Worm (Caenorhabditis elegans): ENCODE measurements around the gene Y75B8A.44.
"Not testable (repeated sequence)": the region's sequence is repeated elsewhere in the genome, so short reads cannot be mapped to it uniquely, and the experiment has no call there.

The Y75B8A.44 gene

ce11 chrIII:12164414-12164813 is 29.9 kb upstream of the Y75B8A.44 start:
- TF ChIP-seq nhr-6 (tag; optimal IDR thresholded peaks at IDR 0.05) (no peak), nhr-10 (tag; optimal IDR thresholded peaks at IDR 0.05) (no peak)

- TF ChIP-seq nhr-25 (tag; optimal IDR thresholded peaks at IDR 0.05) (no peak), mdl-1 (tag; optimal IDR thresholded peaks at IDR 0.05) (no peak)
Observed at ce11 chrIII:12165305-12165704, 29.0 kb upstream of the Y75B8A.44 start.

- TF ChIP-seq crh-2 (tag; optimal IDR thresholded peaks at IDR 0.05) (no peak), lsy-2 (tag; optimal IDR thresholded peaks at IDR 0.05) (no peak), unc-62 (GFP tag; optimal IDR thresholded peaks at IDR 0.05) (no peak), C34F6.9 (tag; optimal IDR thresholded peaks at IDR 0.05) (no peak), egl-27 (tag; optimal IDR thresholded peaks at IDR 0.05) (no peak), lin-11 (tag; optimal IDR thresholded peaks at IDR 0.05) (no peak), nhr-23 (tag; optimal IDR thresholded peaks at IDR 0.05) (no peak), R02D3.7 (tag; optimal IDR thresholded peaks at IDR 0.05) (no peak), gmeb-1 (tag; optimal IDR thresholded peaks at IDR 0.05) (no peak)
Observed at ce11 chrIII:12167030-12167429, 27.3 kb upstream of the Y75B8A.44 start.

ce11 chrIII:12177145-12177544 is 17.1 kb upstream of the Y75B8A.44 start, which contains the start of gene gly-11:
TSS of gene gly-11 (minus strand) at chrIII:12177245.
- not testable (repeated sequence) for TF ChIP-seq elt-1 (tag; optimal IDR thresholded peaks at IDR 0.05); lin-13 (GFP tag; optimal IDR thresholded peaks at IDR 0.05); nhr-10 (tag; optimal IDR thresholded peaks at IDR 0.05)

DNA sequence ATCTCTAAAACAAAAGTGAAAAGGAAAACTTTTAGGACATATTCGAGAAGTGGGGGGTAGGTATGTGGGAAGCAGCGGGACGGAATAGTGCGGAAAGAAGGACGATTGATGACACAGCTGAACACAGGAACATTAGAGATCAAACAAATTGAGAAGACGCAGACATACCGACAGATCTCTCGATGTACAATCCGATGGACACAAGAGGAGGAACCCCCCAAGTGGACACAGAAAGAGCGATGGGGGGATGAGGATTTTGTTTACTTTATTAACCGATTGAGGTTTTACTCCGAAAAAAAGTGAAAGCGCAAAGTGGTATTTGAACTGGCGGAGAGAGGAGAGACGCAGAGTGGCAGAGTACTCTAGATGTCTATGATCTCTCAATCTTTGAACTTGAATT is 16.2 kb upstream of the Y75B8A.44 start:
- TF ChIP-seq F13H6.1 (tag; optimal IDR thresholded peaks at IDR 0.05) (peak; percentile 59), skn-1 (tag; optimal IDR thresholded peaks at IDR 0.05) (no peak), peb-1 (tag; optimal IDR thresholded peaks at IDR 0.05) (peak; percentile 4), blmp-1 (tag; optimal IDR thresholded peaks at IDR 0.05; ENCODE audit: insufficient read depth) (peak; percentile 58), unc-55 (GFP tag; optimal IDR thresholded peaks at IDR 0.05) (no peak), alr-1 (tag; optimal IDR thresholded peaks at IDR 0.05) (no peak), lsy-2 (tag; optimal IDR thresholded peaks at IDR 0.05) (peak in 1 of 2 experiments; percentile 18), nhr-25 (tag; optimal IDR thresholded peaks at IDR 0.05) (peak; percentile 26), fos-1 (tag; optimal IDR thresholded peaks at IDR 0.05) (peak; percentile 20), sem-4 (tag; optimal IDR thresholded peaks at IDR 0.05) (peak; percentile 62)

- TF ChIP-seq elt-1 (tag; optimal IDR thresholded peaks at IDR 0.05) (no peak), ZK546.5 (tag; optimal IDR thresholded peaks at IDR 0.05) (no peak), nhr-23 (tag; optimal IDR thresholded peaks at IDR 0.05) (no peak), nhr-77 (tag; optimal IDR thresholded peaks at IDR 0.05) (no peak), nhr-129 (tag; optimal IDR thresholded peaks at IDR 0.05) (no peak), C34F6.9 (tag; optimal IDR thresholded peaks at IDR 0.05) (no peak), sem-4 (tag; optimal IDR thresholded peaks at IDR 0.05) (no peak), lin-11 (tag; optimal IDR thresholded peaks at IDR 0.05) (no peak)
Observed at ce11 chrIII:12182919-12183318, 11.4 kb upstream of the Y75B8A.44 start, which contains the start of gene Y75B8A.10. TSS of gene Y75B8A.10 (minus strand) at chrIII:12183019.

DNA sequence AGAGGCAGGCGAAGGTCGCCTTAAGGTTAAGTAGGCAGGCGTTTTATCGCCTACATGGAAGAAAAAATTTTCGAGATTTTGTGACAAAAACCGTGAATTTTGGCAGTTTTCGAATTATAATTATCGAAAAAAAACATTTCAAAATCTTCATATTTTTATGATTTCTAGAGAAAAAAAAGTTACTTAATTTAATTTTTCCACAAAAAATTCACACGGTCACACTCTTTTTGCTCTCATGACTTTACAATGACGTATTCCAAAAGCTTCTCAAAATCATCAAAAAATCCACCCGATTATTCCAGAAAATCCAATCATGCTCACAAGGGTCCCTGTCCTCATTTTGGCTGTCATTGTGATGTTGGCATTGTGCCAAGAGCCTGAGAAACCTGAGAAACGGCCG is 8.2 kb upstream of the Y75B8A.44 start, which contains the start of gene lury-1:
Gene lury-1 (plus strand): TSS at position 301 of the 400 bp plus-strand sequence.
- TF ChIP-seq aly-2 (tag; optimal IDR thresholded peaks at IDR 0.05) (no peak), sma-3 (GFP tag; optimal IDR thresholded peaks at IDR 0.05) (no peak), R02D3.7 (tag; optimal IDR thresholded peaks at IDR 0.05) (no peak), lin-39 (tag; optimal IDR thresholded peaks at IDR 0.05) (no peak), nhr-237 (tag; optimal IDR thresholded peaks at IDR 0.05) (no peak), nhr-25 (tag; optimal IDR thresholded peaks at IDR 0.05) (no peak), fos-1 (tag; optimal IDR thresholded peaks at IDR 0.05) (no peak), elt-3 (tag; optimal IDR thresholded peaks at IDR 0.05) (no peak), nhr-10 (tag; optimal IDR thresholded peaks at IDR 0.05) (no peak), ZK546.5 (tag; optimal IDR thresholded peaks at IDR 0.05) (no peak), sem-4 (tag; optimal IDR thresholded peaks at IDR 0.05) (no peak), ztf-1 (GFP tag; conservative IDR thresholded peaks at IDR 0.05) (no peak), egl-27 (tag; optimal IDR thresholded peaks at IDR 0.05) (no peak), skn-1 (tag; optimal IDR thresholded peaks at IDR 0.05) (no peak)
